Fruit fly (Drosophila melanogaster): ENCODE data around the gene Sfp79B.

DNA sequence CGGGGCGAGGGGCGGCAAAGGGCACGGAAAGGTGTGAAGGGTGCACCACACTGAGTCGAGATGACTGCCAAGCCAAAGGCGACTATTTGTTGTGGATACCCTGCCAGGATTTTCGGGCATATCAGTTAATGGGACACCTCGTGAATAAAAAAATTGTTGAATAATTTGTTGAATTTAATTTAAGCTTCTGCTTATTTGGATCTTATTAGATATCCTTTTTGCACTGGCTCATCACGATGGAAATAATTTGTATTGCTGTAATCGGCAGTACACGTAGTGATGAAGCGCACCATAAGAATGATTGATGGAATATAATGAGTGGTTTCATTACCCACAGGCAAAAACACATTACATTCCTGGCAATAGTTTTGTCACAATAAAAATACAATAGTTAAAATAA is 29.8 kb downstream of the Sfp79B start:
- TF ChIP-seq h (GFP tag; optimal IDR thresholded peaks at IDR 0.05) (no peak), N (GFP tag; optimal IDR thresholded peaks at IDR 0.05) (no peak), rgr (GFP tag; optimal IDR thresholded peaks at IDR 0.05) (no peak), psq (GFP tag; optimal IDR thresholded peaks at IDR 0.05) (no peak), Abd-B (GFP tag; optimal IDR thresholded peaks at IDR 0.05) (no peak), Hr78 (GFP tag; optimal IDR thresholded peaks at IDR 0.05) (no peak), Rel (GFP tag; optimal IDR thresholded peaks at IDR 0.05) (no peak), Rel (tag; optimal IDR thresholded peaks at IDR 0.05) (no peak), Hr83 (GFP tag; optimal IDR thresholded peaks at IDR 0.05; ENCODE audit: poor library complexity, severe bottlenecking) (no peak), Sp1 (GFP tag; optimal IDR thresholded peaks at IDR 0.05) (no peak), dmrt93B (GFP tag; optimal IDR thresholded peaks at IDR 0.05) (no peak), br (GFP tag; optimal IDR thresholded peaks at IDR 0.05) (no peak), CrebA (GFP tag; optimal IDR thresholded peaks at IDR 0.05; ENCODE audit: borderline replicate concordance) (no peak)

Measured in whole organism, wandering third instar larva.